Fruit fly (Drosophila melanogaster) whole organism: Measurements from ENCODE around the gene CG12682.

Experiments used
- CG8478 ChIP-seq: fragments of >200 bp; optimal IDR thresholded peaks from 2 replicates; lab custom pipeline; 2018; ENCODE audit warnings: inconsistent platforms
- Dll ChIP-seq: fragments of >200 bp; optimal IDR thresholded peaks from 2 replicates; lab custom pipeline; 2017
- EcR ChIP-seq, 2 experiments: fragments of >200 bp; optimal IDR thresholded peaks; 2 replicates each; lab custom pipeline; 2017; ENCODE audit warnings: missing biosample characterization in 2 of 2, missing genetic modification characterization in 2 of 2, missing genetic modification reagents in 2 of 2
- pan ChIP-seq: fragments of >200 bp; optimal IDR thresholded peaks from 2 replicates; lab custom pipeline; 2017
- psq ChIP-seq: fragments of >200 bp; optimal IDR thresholded peaks from 2 replicates; lab custom pipeline; 2017
- usp ChIP-seq: fragments of >200 bp; optimal IDR thresholded peaks from 2 replicates; lab custom pipeline; 2017; ENCODE audit warnings: missing biosample characterization, missing genetic modification characterization, mixed read lengths

CG12682 gene

DNA sequence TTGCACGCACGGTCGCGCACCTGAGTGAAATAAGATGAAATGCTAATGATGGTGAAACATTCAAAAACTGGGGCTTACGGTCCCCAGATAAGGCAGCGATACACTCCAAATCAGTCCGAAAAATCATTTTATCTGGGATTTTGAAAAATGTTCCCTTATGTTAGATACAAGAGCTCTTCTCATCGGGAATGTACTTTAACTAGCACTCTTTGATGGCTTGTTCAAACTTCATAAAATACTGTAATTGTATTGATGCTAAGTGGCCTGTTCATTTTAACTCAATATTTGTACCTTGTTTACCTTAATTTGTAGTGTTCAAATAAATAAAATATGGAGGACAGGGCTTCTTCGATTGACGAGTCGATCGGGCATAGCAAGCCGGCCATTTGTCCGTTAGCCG is at the start of gene CG12682:
TSS of gene CG12682 (plus strand) at position 301 of the 400 bp plus-strand sequence.
- no peak for TF ChIP-seq usp (GFP tag; lab: Kevin White, UChicago)
- TF ChIP-seq pan (lab: Kevin White, UChicago), result no peak
- no peak for TF ChIP-seq EcR (GFP tag; optimal IDR thresholded peaks at IDR 0.05; lab: Kevin White, UChicago)
- TF ChIP-seq Dll (lab: Kevin White, UChicago), result no peak
- no peak for TF ChIP-seq psq (lab: Kevin White, UChicago)

DNA sequence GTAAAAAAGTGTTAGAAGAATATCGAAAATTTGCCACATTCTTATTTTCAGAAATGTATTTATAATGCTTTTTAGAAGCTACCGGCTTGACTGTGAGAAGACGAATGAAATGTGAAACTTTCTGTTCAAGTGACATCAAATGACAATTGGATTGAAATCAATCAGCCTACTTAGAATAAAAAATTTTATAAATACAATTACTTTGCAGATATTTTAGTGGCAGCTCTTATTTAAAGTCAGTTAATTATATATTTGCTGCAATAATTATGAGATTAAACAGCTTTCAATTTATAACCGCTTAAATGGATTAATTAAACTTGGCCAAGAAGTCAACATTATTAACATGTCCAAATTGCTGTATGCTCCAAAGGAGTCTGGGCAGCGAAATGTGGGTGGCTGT is 48.5 kb upstream of the CG12682 start, which contains the start of gene CG2871:
TSS of gene CG2871 (minus strand) at position 101 of the 400 bp plus-strand sequence.
- TF ChIP-seq EcR (GFP tag; optimal IDR thresholded peaks at IDR 0.05; lab: Kevin White, UChicago), result no peak
- no peak for TF ChIP-seq psq (lab: Kevin White, UChicago)
- no peak for TF ChIP-seq usp (GFP tag; lab: Kevin White, UChicago)
- no peak for TF ChIP-seq pan (lab: Kevin White, UChicago)
- TF ChIP-seq Dll (lab: Kevin White, UChicago), result no peak
- TF ChIP-seq CG8478, result no peak

DNA sequence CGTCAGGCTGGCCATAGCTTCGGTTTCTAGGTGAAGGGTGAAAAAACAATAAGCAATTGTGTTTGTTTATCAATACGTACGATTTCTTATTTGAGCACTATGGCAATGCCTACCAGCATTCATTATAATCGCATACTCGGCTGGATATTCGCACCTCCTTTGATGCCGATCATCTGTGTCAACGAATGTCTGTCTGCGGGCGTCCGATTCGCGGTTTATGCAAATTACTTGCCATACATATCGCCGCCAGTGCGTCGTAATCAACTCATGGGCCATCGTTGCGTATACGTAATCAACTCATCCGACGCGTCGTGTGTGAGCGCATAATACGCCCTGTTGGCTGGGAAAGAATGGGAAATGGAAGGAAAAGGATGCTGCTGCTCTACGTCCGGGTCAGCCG is 43.1 kb upstream of the CG12682 start, which contains the start of gene CG15471:
TSS of gene CG15471 (minus strand) at position 101 of the 400 bp plus-strand sequence.
- TF ChIP-seq Dll (lab: Kevin White, UChicago) (no peak), usp (GFP tag; lab: Kevin White, UChicago) (no peak), EcR (GFP tag; optimal IDR thresholded peaks at IDR 0.05; lab: Kevin White, UChicago) (no peak), pan (lab: Kevin White, UChicago) (no peak), CG8478 (no peak)

DNA sequence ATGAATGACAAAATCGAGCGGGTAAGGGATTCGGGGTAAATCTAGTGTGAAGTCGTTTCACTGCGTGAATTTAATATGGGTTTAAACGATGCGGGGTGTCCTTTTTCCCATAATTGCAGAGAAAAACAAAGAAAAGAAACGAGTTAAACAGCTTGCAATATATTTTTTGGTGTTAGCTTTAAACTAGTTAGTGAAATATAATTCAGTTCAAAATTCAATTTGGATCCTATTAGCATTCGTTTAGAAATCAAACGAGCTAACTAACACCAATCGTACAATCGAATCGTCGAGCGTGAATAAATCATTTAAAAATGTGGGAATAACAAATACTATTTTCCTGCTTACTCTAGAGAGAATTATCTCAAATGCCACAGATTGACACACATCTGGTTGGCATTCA is 42.0 kb upstream of the CG12682 start, which contains the start of gene CG6978:
TSS of gene CG6978 (plus strand) at position 301 of the 400 bp plus-strand sequence.
- TF ChIP-seq usp (GFP tag; lab: Kevin White, UChicago), result no peak
- TF ChIP-seq pan (lab: Kevin White, UChicago), result no peak
- no peak for TF ChIP-seq Dll (lab: Kevin White, UChicago)
- TF ChIP-seq CG8478, result no peak
- no peak for TF ChIP-seq psq (lab: Kevin White, UChicago)
- no peak for TF ChIP-seq EcR (GFP tag; optimal IDR thresholded peaks at IDR 0.05; lab: Kevin White, UChicago)

DNA sequence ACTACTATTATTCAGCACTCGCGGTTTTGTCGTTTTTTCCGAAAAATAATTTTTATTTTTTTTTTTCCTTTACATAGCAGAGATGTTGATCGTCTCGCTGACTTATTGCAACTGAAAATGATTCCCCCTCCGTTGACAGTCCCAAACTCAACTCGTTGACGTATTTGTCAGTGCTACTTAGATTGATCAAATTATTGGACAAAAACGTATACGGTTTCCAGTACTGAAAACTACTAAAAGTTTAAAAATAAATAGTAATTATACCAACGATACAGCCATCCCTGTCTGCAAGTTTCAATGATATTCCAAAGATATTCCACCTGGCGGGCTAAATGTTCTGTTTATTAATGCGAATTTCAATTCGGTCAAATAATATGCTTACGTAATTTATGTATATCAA is 21.0 kb upstream of the CG12682 start, which contains the start of gene CG2861:
TSS of gene CG2861 (minus strand) at position 101 of the 400 bp plus-strand sequence.
- no peak for TF ChIP-seq pan (lab: Kevin White, UChicago)
- no peak for TF ChIP-seq usp (GFP tag; lab: Kevin White, UChicago)
- TF ChIP-seq EcR (GFP tag; optimal IDR thresholded peaks at IDR 0.05; lab: Kevin White, UChicago), result no peak

DNA sequence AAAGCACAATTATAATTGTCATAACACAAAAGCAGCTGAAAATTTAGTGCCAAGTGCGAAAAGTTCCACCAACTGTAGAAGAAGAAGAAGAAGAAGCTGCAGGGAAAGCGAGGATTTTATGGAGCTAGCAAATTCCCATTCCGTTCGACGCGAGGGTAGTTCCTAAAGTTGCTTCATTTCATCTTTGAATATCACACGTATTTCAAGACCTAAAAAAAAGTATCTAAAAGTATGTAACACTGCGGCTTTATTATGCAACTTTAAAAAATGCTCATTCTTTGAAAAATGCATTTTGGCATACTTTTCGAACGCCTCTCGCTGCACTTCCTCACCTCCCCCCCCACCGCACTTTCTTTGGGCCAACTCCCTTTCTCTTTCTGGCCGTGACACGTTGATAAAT is 17.9 kb upstream of the CG12682 start:
- TF ChIP-seq psq (lab: Kevin White, UChicago) (no peak), CG8478 (no peak), pan (lab: Kevin White, UChicago) (no peak), EcR (GFP tag; optimal IDR thresholded peaks at IDR 0.05; lab: Kevin White, UChicago) (no peak), Dll (lab: Kevin White, UChicago) (no peak), usp (GFP tag; lab: Kevin White, UChicago) (no peak)

DNA sequence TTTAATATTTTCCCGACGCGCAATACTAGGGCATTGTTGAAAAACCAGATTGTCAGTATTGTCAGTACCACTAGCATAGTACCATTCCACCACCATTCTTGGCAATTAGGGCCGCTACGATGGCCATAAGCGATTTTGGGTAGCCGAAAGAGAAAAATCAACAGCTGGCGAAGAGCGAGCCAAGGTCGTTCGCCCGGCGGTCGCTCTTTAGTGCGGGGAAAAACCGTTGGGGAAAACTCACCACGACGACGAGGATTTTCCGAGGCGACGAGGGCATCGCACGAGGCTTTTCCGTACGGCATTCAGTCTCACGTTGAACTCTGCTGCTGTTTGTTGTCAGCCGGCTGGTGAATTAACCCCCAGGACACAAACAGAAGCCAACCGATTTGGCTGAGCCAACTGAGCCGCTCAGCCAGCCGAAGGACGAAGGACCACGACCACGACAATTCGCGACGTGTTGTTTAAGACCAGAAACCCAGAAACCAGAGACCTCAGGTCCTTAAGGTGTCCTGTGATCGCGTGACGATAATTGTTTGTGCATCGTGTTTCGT is 14.8 kb downstream of the CG12682 start, which contains the start of gene CG42594:
TSS of gene CG42594 (plus strand) at position 286 of the 551 bp plus-strand sequence.
- no peak for TF ChIP-seq usp (GFP tag; lab: Kevin White, UChicago)
- TF ChIP-seq EcR (GFP tag; optimal IDR thresholded peaks at IDR 0.05; lab: Kevin White, UChicago), result no peak
- TF ChIP-seq CG8478, result no peak
- TF ChIP-seq Dll (lab: Kevin White, UChicago), result no peak
- TF ChIP-seq psq (lab: Kevin White, UChicago), result no peak
- TF ChIP-seq pan (lab: Kevin White, UChicago), result no peak

DNA sequence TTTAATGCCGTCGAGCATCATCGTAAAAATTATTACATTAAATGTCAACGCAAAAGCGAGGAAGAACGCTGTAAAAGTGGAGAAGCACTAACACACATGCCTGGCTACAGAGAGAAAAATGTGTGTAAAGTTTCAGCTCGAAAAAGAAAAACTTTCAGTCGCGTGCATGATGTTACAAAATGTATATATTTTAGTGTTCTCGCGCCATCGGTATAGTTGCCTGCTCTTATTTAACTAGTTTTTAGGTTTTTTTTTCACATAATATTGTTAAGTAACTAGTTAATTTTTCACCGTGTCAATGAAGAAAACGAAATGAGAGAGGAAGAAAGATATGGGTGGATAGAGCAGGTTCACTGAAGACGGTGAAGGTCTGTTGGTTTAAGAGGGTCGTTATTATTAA is 23.6 kb downstream of the CG12682 start:
- TF ChIP-seq CG8478, result no peak

DNA sequence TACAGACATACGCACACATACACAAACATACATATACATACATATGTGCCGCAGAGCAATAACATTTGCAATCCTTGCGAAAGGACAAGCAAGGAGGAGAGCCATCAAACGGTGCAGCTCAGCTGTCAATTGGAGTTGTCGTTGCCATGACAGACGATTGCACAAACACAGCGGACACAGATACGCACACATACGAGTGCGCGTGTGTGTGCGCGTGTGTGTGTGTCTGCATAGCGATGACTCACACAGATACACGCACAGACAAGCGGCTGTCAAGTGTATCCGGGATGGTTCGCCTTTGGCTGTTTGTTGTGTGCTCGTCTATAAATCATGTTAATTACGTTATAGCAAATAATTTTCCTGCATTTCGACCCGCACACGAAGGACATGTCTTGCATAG is 34.5 kb downstream of the CG12682 start:
- TF ChIP-seq pan (lab: Kevin White, UChicago) (no peak), EcR (GFP tag; optimal IDR thresholded peaks at IDR 0.05; lab: Kevin White, UChicago) (no peak), psq (lab: Kevin White, UChicago) (no peak), CG8478 (no peak), Dll (lab: Kevin White, UChicago) (no peak), usp (GFP tag; lab: Kevin White, UChicago) (no peak)

DNA sequence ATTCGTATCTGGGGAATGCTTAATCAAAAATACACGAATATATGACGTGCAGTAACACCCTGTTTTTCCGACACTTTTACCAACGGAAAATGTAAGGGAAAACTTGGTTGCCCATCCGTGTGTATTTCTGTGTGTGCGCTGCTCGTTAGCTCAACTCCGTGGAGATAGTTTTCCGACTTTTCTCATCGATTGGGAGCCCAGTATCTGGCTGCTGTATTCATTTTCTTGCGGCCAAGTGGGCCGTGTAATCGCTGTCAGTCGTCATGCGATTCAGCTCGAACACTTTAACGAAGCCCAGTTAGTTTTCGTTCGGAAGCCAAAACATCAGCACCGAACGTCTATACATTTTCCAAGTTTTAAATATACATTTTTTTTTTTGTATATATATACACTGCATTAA is 49.6 kb downstream of the CG12682 start, which contains the start of gene boil:
TSS of gene boil (plus strand) at position 301 of the 400 bp plus-strand sequence.
- TF ChIP-seq pan (lab: Kevin White, UChicago), result no peak
- TF ChIP-seq Dll (lab: Kevin White, UChicago), result no peak
- no peak for TF ChIP-seq EcR (GFP tag; optimal IDR thresholded peaks at IDR 0.05; lab: Kevin White, UChicago)
- no peak for TF ChIP-seq psq (lab: Kevin White, UChicago)
- TF ChIP-seq usp (GFP tag; lab: Kevin White, UChicago), result no peak
- TF ChIP-seq CG8478, result no peak
